Worm (Caenorhabditis elegans) whole organism, L3 larva: ENCODE measurements around the gene B0035.13.
"Not testable (repeated sequence)": the region's sequence is repeated elsewhere in the genome, so short reads cannot be mapped to it uniquely, and the experiment has no call there.

Experiments
- R02D3.7 ChIP-seq: fragments of 150-350 bp; optimal IDR thresholded peaks from 2 replicates; lab custom pipeline; 2014; ENCODE audit warnings: missing biosample characterization, missing genetic modification characterization
- ZK546.5 ChIP-seq: sonication (generic microtip); optimal IDR thresholded peaks from 2 replicates; lab custom pipeline; 2017; ENCODE audit warnings: missing biosample characterization, missing genetic modification characterization
- aly-2 ChIP-seq: fragments of 150-350 bp; optimal IDR thresholded peaks from 2 replicates; lab custom pipeline; 2014; ENCODE audit warnings: missing biosample characterization, missing genetic modification characterization
- ama-1 ChIP-seq: fragments of 150-350 bp; optimal IDR thresholded peaks from 2 replicates; lab custom pipeline; 2018
- ceh-16 ChIP-seq: sonication (generic microtip); optimal IDR thresholded peaks from 2 replicates; lab custom pipeline; 2017; ENCODE audit warnings: missing biosample characterization, missing genetic modification characterization
- ceh-28 ChIP-seq: fragments of 150-350 bp; optimal IDR thresholded peaks from 2 replicates; lab custom pipeline; 2014; ENCODE audit warnings: missing biosample characterization, missing genetic modification reagents, missing genetic modification characterization
- ceh-82 ChIP-seq: fragments of 150-350 bp; optimal IDR thresholded peaks from 2 replicates; lab custom pipeline; 2014; ENCODE audit warnings: missing biosample characterization, missing genetic modification characterization
- ceh-9 ChIP-seq: sonication (generic microtip); optimal IDR thresholded peaks from 2 replicates; lab custom pipeline; 2018; ENCODE audit warnings: missing biosample characterization, missing genetic modification characterization
- daf-12 ChIP-seq: fragments of 150-350 bp; optimal IDR thresholded peaks from 2 replicates; lab custom pipeline; 2014; ENCODE audit warnings: missing biosample characterization, missing genetic modification reagents, missing genetic modification characterization
- egl-27 ChIP-seq: sonication (generic microtip); optimal IDR thresholded peaks from 4 replicates; lab custom pipeline; 2017; ENCODE audit warnings: missing biosample characterization, missing genetic modification reagents, missing genetic modification characterization
- eor-1 ChIP-seq, 2 experiments: fragments of 150-350 bp; optimal IDR thresholded peaks; 2 replicates each; lab custom pipeline; 2014 to 2018; ENCODE audit warnings: missing biosample characterization in 2 of 2, missing genetic modification characterization in 2 of 2
- hmg-11 ChIP-seq: sonication (generic microtip); optimal IDR thresholded peaks from 2 replicates; lab custom pipeline; 2016; ENCODE audit warnings: missing genetic modification characterization, missing compliant biosample characterization
- lin-15B ChIP-seq: fragments of 150-350 bp; optimal IDR thresholded peaks from 2 replicates; lab custom pipeline; 2014; ENCODE audit warnings: missing biosample characterization, missing genetic modification characterization
- lin-39 ChIP-seq: fragments of 150-350 bp; optimal IDR thresholded peaks from 2 replicates; lab custom pipeline; 2018; ENCODE audit warnings: missing biosample characterization, missing genetic modification reagents, missing genetic modification characterization
- lsy-12 ChIP-seq: sonication (generic microtip); optimal IDR thresholded peaks from 2 replicates; lab custom pipeline; 2016; ENCODE audit warnings: mild to moderate bottlenecking, missing genetic modification characterization, missing compliant biosample characterization
- nfya-1 ChIP-seq: sonication (generic microtip); optimal IDR thresholded peaks from 2 replicates; lab custom pipeline; 2017; ENCODE audit warnings: missing genetic modification characterization, mild to moderate bottlenecking, missing compliant biosample characterization, antibody characterized with exemption, moderate library complexity; ENCODE audit not compliant: insufficient read depth
- nhr-11 ChIP-seq: fragments of 150-350 bp; optimal IDR thresholded peaks from 2 replicates; lab custom pipeline; 2014; ENCODE audit warnings: missing biosample characterization, missing genetic modification characterization
- nhr-12 ChIP-seq: fragments of 150-350 bp; optimal IDR thresholded peaks from 2 replicates; lab custom pipeline; 2014; ENCODE audit warnings: missing biosample characterization, missing genetic modification characterization
- nhr-23 ChIP-seq: fragments of 150-350 bp; optimal IDR thresholded peaks from 2 replicates; lab custom pipeline; 2014; ENCODE audit warnings: missing biosample characterization, missing genetic modification reagents, missing genetic modification characterization
- nhr-237 ChIP-seq: fragments of 150-350 bp; optimal IDR thresholded peaks from 2 replicates; lab custom pipeline; 2014; ENCODE audit warnings: missing biosample characterization, missing genetic modification characterization
- nhr-28 ChIP-seq: fragments of 150-350 bp; optimal IDR thresholded peaks from 2 replicates; lab custom pipeline; 2014; ENCODE audit warnings: missing biosample characterization, missing genetic modification characterization
- nhr-76 ChIP-seq: fragments of 150-350 bp; sonication (generic microtip); optimal IDR thresholded peaks from 5 replicates; lab custom pipeline; 2014; ENCODE audit warnings: missing biosample characterization, missing genetic modification characterization
- pha-4 ChIP-seq: fragments of 150-350 bp; optimal IDR thresholded peaks from 2 replicates; lab custom pipeline; 2014; ENCODE audit warnings: missing biosample characterization, missing genetic modification reagents, missing genetic modification characterization
- pqm-1 ChIP-seq: fragments of 150-350 bp; optimal IDR thresholded peaks from 2 replicates; lab custom pipeline; 2017; ENCODE audit warnings: missing biosample characterization, missing genetic modification characterization, inconsistent platforms
- snpc-4 ChIP-seq: fragments of 150-350 bp; optimal IDR thresholded peaks from 2 replicates; lab custom pipeline; 2014; ENCODE audit warnings: missing biosample characterization, missing genetic modification characterization
- unc-39 ChIP-seq: sonication (generic microtip); optimal IDR thresholded peaks from 4 replicates; lab custom pipeline; 2017; ENCODE audit warnings: missing biosample characterization, missing genetic modification characterization
- unc-62 ChIP-seq: fragments of 150-350 bp; sonication (generic microtip); optimal IDR thresholded peaks from 4 replicates; lab custom pipeline; 2014; ENCODE audit warnings: missing biosample characterization, missing genetic modification reagents, missing genetic modification characterization
- zag-1 ChIP-seq: fragments of 150-350 bp; optimal IDR thresholded peaks from 2 replicates; lab custom pipeline; 2014; ENCODE audit warnings: missing biosample characterization, missing genetic modification characterization
- ztf-11 ChIP-seq: fragments of 150-350 bp; optimal IDR thresholded peaks from 2 replicates; lab custom pipeline; 2014; ENCODE audit warnings: missing biosample characterization, missing genetic modification characterization
- ztf-4 ChIP-seq: fragments of 150-350 bp; optimal IDR thresholded peaks from 2 replicates; lab custom pipeline; 2014; ENCODE audit warnings: missing biosample characterization, missing genetic modification characterization

The B0035.13 gene

DNA sequence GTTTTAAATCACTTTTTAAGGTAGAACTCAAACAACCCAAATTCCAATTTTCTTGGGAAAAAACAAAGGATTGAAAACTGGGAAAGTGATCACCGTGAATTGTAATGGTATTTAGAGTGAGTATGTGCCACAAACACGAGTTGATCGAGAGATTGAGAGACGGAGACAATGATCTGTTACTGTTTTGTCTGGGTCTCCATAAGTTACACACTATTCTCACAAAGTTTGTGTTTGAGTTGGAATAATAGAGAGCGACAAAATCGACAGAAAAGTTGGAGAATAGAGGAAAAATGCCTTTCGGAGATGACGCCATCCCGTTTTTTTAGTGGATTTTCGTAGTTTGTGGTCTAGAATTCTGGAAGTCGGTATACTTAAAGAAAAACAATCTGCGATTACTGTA lies 35.3 kb downstream of the B0035.13 start, which contains the start of gene nhr-7:
nhr-7 (minus strand) TSS at position 101 of the 400 bp plus-strand sequence.
- no peak for TF ChIP-seq egl-27
- peak; percentile 72 for TF ChIP-seq pha-4 (tag; lab: Kevin White, UChicago)

DNA sequence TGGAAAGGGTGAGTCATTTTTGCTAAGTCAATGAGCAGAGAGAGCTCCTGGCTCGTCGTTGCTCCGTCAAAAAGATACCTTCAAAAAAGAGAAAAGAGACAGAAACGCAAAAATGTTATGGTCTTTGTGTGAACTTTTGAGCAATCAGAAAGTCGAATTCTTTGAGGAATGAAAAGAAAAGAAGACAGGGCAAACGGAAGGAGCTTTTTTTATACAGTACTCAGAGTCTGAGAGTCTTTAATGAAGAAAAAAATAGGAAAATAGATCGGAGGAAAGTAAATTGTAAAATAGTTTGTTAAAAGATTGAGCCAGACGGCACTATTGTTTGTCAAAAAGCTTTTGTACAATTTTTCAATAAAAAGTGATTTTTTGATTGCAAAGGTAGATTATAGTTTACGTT lies 37.0 kb downstream of the B0035.13 start:
- no peak for TF ChIP-seq unc-62
- TF ChIP-seq pha-4 (tag; lab: Kevin White, UChicago) = peak; percentile 90

DNA sequence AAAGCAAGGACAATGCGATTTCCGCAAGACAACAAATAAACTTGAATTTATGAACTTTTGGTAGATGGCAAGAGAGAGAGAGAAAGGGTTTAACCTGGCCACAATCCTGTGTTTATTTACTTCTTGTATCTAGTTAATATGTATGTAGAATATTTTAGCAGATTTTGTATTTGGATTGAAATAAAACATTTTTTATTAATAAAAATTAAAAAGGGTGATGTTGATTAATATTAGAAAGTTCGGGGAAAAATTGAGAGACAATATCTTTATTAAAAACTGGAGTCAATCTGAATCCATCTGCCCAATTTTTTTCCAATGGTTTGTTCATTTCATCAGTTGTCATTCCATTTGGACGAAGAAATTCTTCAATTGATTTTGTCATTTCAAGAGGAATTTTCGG lies 40.4 kb downstream of the B0035.13 start, which contains the start of gene col-127:
col-127 (minus strand) TSS at position 101 of the 400 bp plus-strand sequence.
- TF ChIP-seq eor-1 (tag; optimal IDR thresholded peaks at IDR 0.05; lab: Kevin White, UChicago) (no peak), zag-1 (no peak), ztf-11 (tag; lab: Kevin White, UChicago) (no peak), unc-62 (no peak), lsy-12 (tag; lab: Kevin White, UChicago) (no peak), unc-39 (tag; lab: Kevin White, UChicago) (no peak), nhr-76 (no peak), ztf-4 (tag; lab: Kevin White, UChicago) (no peak), snpc-4 (tag; lab: Kevin White, UChicago) (no peak), pqm-1 (tag; lab: Kevin White, UChicago) (no peak), lin-15B (tag; lab: Kevin White, UChicago) (no peak), ceh-28 (no peak), nhr-11 (tag; lab: Kevin White, UChicago) (no peak), ZK546.5 (tag; lab: Kevin White, UChicago) (no peak)

DNA sequence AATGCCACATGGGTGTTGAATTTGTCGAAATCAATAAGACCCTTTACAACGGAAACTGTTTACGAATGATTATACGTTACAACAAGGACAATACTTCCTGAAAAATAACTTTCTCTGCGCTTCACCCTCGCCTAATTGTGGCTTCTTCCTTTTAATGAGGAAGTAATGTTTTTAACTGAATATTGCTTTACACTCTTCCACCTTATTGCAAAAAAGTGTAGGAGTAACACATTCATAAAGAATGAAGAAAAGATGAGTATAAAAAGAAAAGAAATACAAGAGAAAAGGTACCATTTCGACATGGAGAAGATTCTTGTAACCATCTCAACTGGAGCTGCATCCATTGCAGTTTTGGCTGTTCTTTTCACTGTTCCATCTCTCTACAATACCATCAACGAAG lies 43.4 kb downstream of the B0035.13 start, which contains the start of gene col-126:
col-126 (plus strand) TSS at position 301 of the 400 bp plus-strand sequence.
- TF ChIP-seq ceh-16 (tag; lab: Kevin White, UChicago); nhr-28 (tag; lab: Kevin White, UChicago); ama-1: not testable (repeated sequence)

DNA sequence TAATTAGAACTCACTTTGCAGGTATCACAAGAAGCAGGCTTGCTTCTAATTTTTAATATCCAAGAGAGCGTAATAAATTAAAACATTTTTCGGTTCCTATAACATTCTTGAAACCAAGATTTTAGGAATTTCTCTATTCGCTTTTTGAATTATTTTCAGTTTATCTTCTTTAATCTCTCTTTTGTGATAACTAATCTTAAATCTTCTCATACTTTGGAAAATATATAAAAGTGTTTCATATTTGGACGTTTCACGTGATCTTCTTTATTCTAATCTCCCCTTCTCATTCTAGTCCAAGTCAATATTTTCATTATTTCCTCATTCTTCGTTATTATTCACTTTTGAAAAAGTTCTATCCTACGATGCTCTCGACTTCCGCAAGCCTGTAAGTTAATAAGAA lies 45.0 kb downstream of the B0035.13 start, which contains the start of gene F54D1.1:
F54D1.1 (plus strand) TSS at position 301 of the 400 bp plus-strand sequence.
- TF ChIP-seq hmg-11 (tag; lab: Kevin White, UChicago) (no peak), unc-62 (no peak), ceh-9 (tag; lab: Kevin White, UChicago) (no peak), ztf-4 (tag; lab: Kevin White, UChicago) (no peak), daf-12 (tag; lab: Kevin White, UChicago) (no peak), ceh-82 (tag; lab: Kevin White, UChicago) (no peak), nhr-23 (tag; lab: Kevin White, UChicago) (no peak), nhr-237 (no peak), R02D3.7 (tag; lab: Kevin White, UChicago) (no peak), unc-39 (tag; lab: Kevin White, UChicago) (no peak), nfya-1 (no peak), lin-39 (tag; lab: Kevin White, UChicago) (no peak), pha-4 (tag; lab: Kevin White, UChicago) (no peak), nhr-76 (no peak), aly-2 (tag; lab: Kevin White, UChicago) (no peak), nhr-12 (tag; lab: Kevin White, UChicago) (no peak), ztf-11 (tag; lab: Kevin White, UChicago) (no peak), zag-1 (no peak), eor-1 (tag; optimal IDR thresholded peaks at IDR 0.05; lab: Kevin White, UChicago) (no peak)

DNA sequence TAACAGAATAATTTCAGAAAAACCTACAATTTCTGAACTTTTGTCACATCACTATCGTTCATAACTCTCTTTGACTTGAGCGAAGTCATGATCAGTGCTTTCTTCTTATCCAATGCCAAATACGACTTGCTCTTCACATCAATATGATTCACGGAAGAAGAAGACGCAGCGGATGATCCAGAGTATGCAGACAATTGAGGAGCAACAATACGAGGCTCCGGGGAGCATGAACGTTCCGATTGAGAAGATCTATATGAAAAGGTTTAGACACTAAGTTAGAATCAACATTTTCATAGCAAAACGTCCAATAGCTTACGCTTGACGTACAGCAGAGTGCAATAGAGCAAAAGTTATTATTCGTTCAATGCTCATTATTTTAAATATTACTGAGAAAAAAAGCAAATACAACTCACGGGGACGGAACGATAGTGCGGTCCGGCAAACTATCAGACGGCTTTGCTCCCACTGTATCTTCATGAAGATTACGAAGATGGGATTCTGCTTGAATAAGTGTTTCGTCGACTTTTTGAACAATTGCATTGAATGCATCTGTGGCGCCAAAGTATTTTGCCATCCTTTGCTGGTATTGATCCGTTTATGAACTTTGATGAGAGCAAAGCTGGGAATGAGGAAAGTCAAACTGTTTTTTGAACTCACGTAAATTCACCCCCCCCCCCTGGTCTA lies 45.8 kb downstream of the B0035.13 start, which contains the start of gene C05C12.5:
C05C12.5 (minus strand) TSS at position 642 of the 684 bp plus-strand sequence.
- TF ChIP-seq nhr-28 (tag; lab: Kevin White, UChicago) (no peak), zag-1 (no peak)
